Fruit fly (Drosophila melanogaster): ENCODE data around the gene CG34355.

Gene CG34355

DNA sequence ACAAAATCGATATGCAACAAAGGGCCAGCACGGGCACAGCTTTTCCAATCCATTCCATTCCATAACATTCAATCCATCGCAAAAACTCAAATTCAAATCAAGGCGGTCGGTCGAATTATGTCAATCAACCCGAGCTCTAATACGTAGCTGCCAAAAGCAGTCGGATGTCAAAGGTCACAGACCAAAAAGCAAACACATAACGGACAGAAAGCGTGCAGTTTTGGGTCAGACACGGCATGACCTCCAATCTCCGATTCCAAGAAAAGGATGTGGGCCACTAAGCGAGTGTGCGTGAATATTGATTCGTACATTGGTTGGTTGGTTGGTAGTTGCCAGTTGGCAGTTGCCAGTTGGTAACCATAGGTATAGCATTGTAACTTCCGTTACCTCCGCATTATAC is 71.1 kb downstream of the CG34355 start:
- TF ChIP-seq chn (GFP tag; optimal IDR thresholded peaks at IDR 0.05) (no peak), CG17829 (tag; optimal IDR thresholded peaks at IDR 0.05) (no peak), CG1832 (GFP tag; optimal IDR thresholded peaks at IDR 0.05) (no peak), Hr78 (GFP tag; optimal IDR thresholded peaks at IDR 0.05) (peak in 1 of 2 experiments; percentile 70)

DNA sequence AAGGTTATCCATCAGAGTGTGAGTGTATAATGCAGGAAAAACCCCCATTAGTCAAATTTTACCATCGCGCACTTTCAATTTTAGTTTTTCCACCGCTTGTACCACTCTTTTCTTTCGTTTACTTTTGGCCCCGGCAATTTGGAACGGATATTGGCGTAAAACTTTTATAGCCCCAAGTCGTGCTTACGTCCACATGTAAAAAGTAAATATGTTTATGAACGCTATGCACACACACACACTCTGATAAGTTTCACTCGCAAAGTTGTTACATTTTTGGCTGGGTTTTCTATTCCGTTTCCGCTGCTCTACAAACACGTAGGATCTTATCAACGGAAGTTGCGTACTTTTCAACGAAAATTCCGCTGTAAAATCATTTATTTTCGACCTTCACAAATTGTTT is 73.0 kb downstream of the CG34355 start:
- TF ChIP-seq CG13424 (tag; optimal IDR thresholded peaks at IDR 0.05) (peak; percentile 18), slbo (GFP tag; IDR thresholded peaks at IDR 0.05) (no peak), peb (GFP tag; IDR thresholded peaks at IDR 0.05) (no peak), Oaz (GFP tag; IDR thresholded peaks at IDR 0.05) (no peak), gcm (GFP tag; optimal IDR thresholded peaks at IDR 0.05) (no peak), CG32772 (GFP tag; IDR thresholded peaks at IDR 0.05) (no peak), bab2 (GFP tag; optimal IDR thresholded peaks at IDR 0.05) (no peak), hbn (GFP tag; IDR thresholded peaks at IDR 0.05; ENCODE audit: partially characterized antibody) (no peak), vnd (GFP tag; IDR thresholded peaks at IDR 0.05; ENCODE audit: partially characterized antibody) (no peak), CG17568 (GFP tag; optimal IDR thresholded peaks at IDR 0.05) (peak; percentile 45), oc (tag; optimal IDR thresholded peaks at IDR 0.05) (no peak), Xrp1 (GFP tag; IDR thresholded peaks at IDR 0.05) (no peak), CG34224 (GFP tag; IDR thresholded peaks at IDR 0.05; ENCODE audit: partially characterized antibody) (no peak), inv (GFP tag; IDR thresholded peaks at IDR 0.05; ENCODE audit: partially characterized antibody) (no peak), CG11456 (GFP tag; IDR thresholded peaks at IDR 0.05) (no peak), Nf-YC (tag; optimal IDR thresholded peaks at IDR 0.05) (no peak), CG13624 (GFP tag; optimal IDR thresholded peaks at IDR 0.05) (no peak), Rfx (GFP tag; IDR thresholded peaks at IDR 0.05) (no peak), Abd-B (GFP tag; optimal IDR thresholded peaks at IDR 0.05) (no peak), ap (GFP tag; IDR thresholded peaks at IDR 0.05) (no peak), lmd (GFP tag; IDR thresholded peaks at IDR 0.05) (no peak), unpg (GFP tag; optimal IDR thresholded peaks at IDR 0.05) (peak; percentile 1), CG4424 (GFP tag; optimal IDR thresholded peaks at IDR 0.05) (no peak), CG2889 (GFP tag; IDR thresholded peaks at IDR 0.05) (no peak), H15 (GFP tag; IDR thresholded peaks at IDR 0.05) (0 out of 3 replicates have a peak, but pooled peaks have one; percentile 21), jumu (GFP tag; optimal IDR thresholded peaks at IDR 0.05) (no peak), ATbp (GFP tag; optimal IDR thresholded peaks at IDR 0.05) (peak; percentile 57), sens (GFP tag) (peak; percentile 54), dimm (GFP tag; IDR thresholded peaks at IDR 0.05) (no peak), ase (GFP tag; IDR thresholded peaks at IDR 0.05) (no peak), Elba2 (GFP tag; optimal IDR thresholded peaks at IDR 0.05) (no peak), B-H1 (GFP tag; IDR thresholded peaks at IDR 0.05) (no peak), Hr3 (GFP tag; optimal IDR thresholded peaks at IDR 0.05) (no peak), Poxn (GFP tag; IDR thresholded peaks at IDR 0.05) (no peak), Trl (optimal IDR thresholded peaks at IDR 0.05) (no peak), Trl (GFP tag; optimal IDR thresholded peaks at IDR 0.05) (no peak), CG4707 (GFP tag; optimal IDR thresholded peaks at IDR 0.05) (peak; percentile 14), CG18619 (GFP tag; optimal IDR thresholded peaks at IDR 0.05) (no peak), bowl (GFP tag; IDR thresholded peaks at IDR 0.05) (no peak), BEAF-32 (GFP tag; optimal IDR thresholded peaks at IDR 0.05) (no peak), dmrt11E (tag; optimal IDR thresholded peaks at IDR 0.05) (no peak), CG10267 (tag; optimal IDR thresholded peaks at IDR 0.05) (no peak), ind (GFP tag; optimal IDR thresholded peaks at IDR 0.05) (no peak), D19A (tag; optimal IDR thresholded peaks at IDR 0.05) (peak; percentile 7), CG9609 (GFP tag; optimal IDR thresholded peaks at IDR 0.05) (no peak), CTCF (GFP tag; optimal IDR thresholded peaks at IDR 0.05) (no peak), CG1233 (GFP tag; optimal IDR thresholded peaks at IDR 0.05) (peak; percentile 5)

Measured in whole organism, embryonic.